Worm (Caenorhabditis elegans) whole organism, young adult: ENCODE results near the gene C14C6.3.
A peak's percentile ranks its signal among the peaks of the same experiment; 100 is the strongest.

ENCODE experiments used
- B0261.1 ChIP-seq: sonication (generic microtip); optimal IDR thresholded peaks from 2 replicates; lab custom pipeline; 2016; ENCODE audit warnings: mild to moderate bottlenecking, missing genetic modification characterization, moderate library complexity, missing compliant biosample characterization
- F23B12.7 ChIP-seq: sonication (generic microtip); optimal IDR thresholded peaks from 2 replicates; lab custom pipeline; 2017; ENCODE audit warnings: missing genetic modification characterization, mild to moderate bottlenecking, missing compliant biosample characterization, antibody characterized with exemption, moderate library complexity; ENCODE audit not compliant: insufficient read depth
- F37B4.10 ChIP-seq: fragments of 200-800 bp; sonication (Bioruptor generic); IDR thresholded peaks from 2 replicates; pipeline ENCODE4 v1.3.6; 2022; ENCODE audit warnings: missing genetic modification characterization, missing compliant biosample characterization
- F52B5.7 ChIP-seq: sonication (generic microtip); optimal IDR thresholded peaks from 2 replicates; lab custom pipeline; 2016; ENCODE audit warnings: mild to moderate bottlenecking, missing genetic modification characterization, missing compliant biosample characterization
- F55B11.4 ChIP-seq: sonication (generic microtip); optimal IDR thresholded peaks from 2 replicates; lab custom pipeline; 2016; ENCODE audit warnings: missing compliant biosample characterization, missing genetic modification characterization, borderline replicate concordance; ENCODE audit not compliant: insufficient read depth
- T07F8.4 ChIP-seq: sonication (generic microtip); optimal IDR thresholded peaks from 2 replicates; lab custom pipeline; 2016; ENCODE audit warnings: mild to moderate bottlenecking, missing genetic modification characterization, moderate library complexity, missing compliant biosample characterization
- T26A5.8 ChIP-seq: sonication (generic microtip); optimal IDR thresholded peaks from 2 replicates; lab custom pipeline; 2016; ENCODE audit warnings: missing genetic modification characterization, missing compliant biosample characterization
- Y95B8A.8 ChIP-seq: fragments of 200-800 bp; sonication (Bioruptor generic); IDR thresholded peaks from 2 replicates; pipeline ENCODE4 v1.3.6; 2022; ENCODE audit warnings: missing genetic modification reagents, missing genetic modification characterization, missing compliant biosample characterization
- aptf-2 ChIP-seq: fragments of 200-800 bp; sonication (Bioruptor generic); conservative IDR thresholded peaks from 2 replicates; pipeline ENCODE4 v1.3.6; 2022; ENCODE audit warnings: missing genetic modification reagents, missing genetic modification characterization, missing compliant biosample characterization
- aptf-3 ChIP-seq: fragments of 200-800 bp; sonication (Bioruptor generic); IDR thresholded peaks from 2 replicates; pipeline ENCODE4 v1.3.6; 2022; ENCODE audit warnings: missing genetic modification characterization, missing compliant biosample characterization
- athp-1 ChIP-seq: sonication (generic microtip); optimal IDR thresholded peaks from 2 replicates; lab custom pipeline; 2017; ENCODE audit warnings: mild to moderate bottlenecking, missing genetic modification characterization, missing compliant biosample characterization
- attf-5 ChIP-seq: fragments of 200-800 bp; sonication (Bioruptor generic); optimal IDR thresholded peaks from 2 replicates; lab custom pipeline; 2018; ENCODE audit warnings: mild to moderate bottlenecking, missing genetic modification characterization, missing compliant biosample characterization
- cebp-2 ChIP-seq: fragments of 200-800 bp; sonication (Bioruptor generic); IDR thresholded peaks from 2 replicates; pipeline ENCODE4 v1.3.6; 2022; ENCODE audit warnings: missing genetic modification characterization, missing compliant biosample characterization
- ceh-58 ChIP-seq: fragments of 200-800 bp; sonication (Bioruptor generic); IDR thresholded peaks from 2 replicates; pipeline ENCODE4 v1.3.6; 2022; ENCODE audit warnings: missing genetic modification characterization, missing compliant biosample characterization
- chd-7 ChIP-seq: sonication (generic microtip); optimal IDR thresholded peaks from 2 replicates; lab custom pipeline; 2016; ENCODE audit warnings: mild to moderate bottlenecking, missing genetic modification characterization, moderate library complexity, missing compliant biosample characterization
- dpl-1 ChIP-seq: fragments of 150-350 bp; optimal IDR thresholded peaks from 2 replicates; lab custom pipeline; 2014; ENCODE audit warnings: missing biosample characterization, missing genetic modification reagents, missing genetic modification characterization
- ekl-4 ChIP-seq: fragments of 200-800 bp; sonication (Bioruptor generic); IDR thresholded peaks from 2 replicates; pipeline ENCODE4 v1.3.6; 2022; ENCODE audit warnings: missing genetic modification reagents, missing genetic modification characterization, missing compliant biosample characterization
- hlh-12 ChIP-seq: sonication (generic microtip); optimal IDR thresholded peaks from 2 replicates; lab custom pipeline; 2016; ENCODE audit warnings: missing genetic modification characterization, missing compliant biosample characterization
- lsy-27 ChIP-seq: sonication (generic microtip); optimal IDR thresholded peaks from 2 replicates; lab custom pipeline; 2017; ENCODE audit warnings: missing genetic modification characterization, mild to moderate bottlenecking, missing compliant biosample characterization, antibody characterized with exemption, missing genotype, borderline replicate concordance; ENCODE audit not compliant: insufficient read depth
- madf-3 ChIP-seq: fragments of 200-800 bp; sonication (Bioruptor generic); IDR thresholded peaks from 2 replicates; pipeline ENCODE4 v1.3.6; 2022; ENCODE audit warnings: missing genetic modification reagents, missing genetic modification characterization, missing compliant biosample characterization
- madf-6 ChIP-seq: fragments of 200-800 bp; sonication (Bioruptor generic); IDR thresholded peaks from 2 replicates; pipeline ENCODE4 v1.3.6; 2022; ENCODE audit warnings: missing genetic modification reagents, missing genetic modification characterization, missing compliant biosample characterization
- mel-28 ChIP-seq: sonication (generic microtip); optimal IDR thresholded peaks from 2 replicates; lab custom pipeline; 2016; ENCODE audit warnings: borderline replicate concordance, mild to moderate bottlenecking, missing genetic modification characterization, missing compliant biosample characterization
- mxl-1 ChIP-seq: sonication (generic microtip); optimal IDR thresholded peaks from 2 replicates; lab custom pipeline; 2016; ENCODE audit warnings: missing genetic modification characterization, missing compliant biosample characterization
- nfya-2 ChIP-seq: fragments of 200-800 bp; sonication (Bioruptor generic); IDR thresholded peaks from 2 replicates; pipeline ENCODE4 v1.3.6; 2022; ENCODE audit warnings: missing genetic modification reagents, missing genetic modification characterization, missing compliant biosample characterization
- nhr-27 ChIP-seq: fragments of 200-800 bp; sonication (Bioruptor generic); optimal IDR thresholded peaks from 2 replicates; lab custom pipeline; 2018; ENCODE audit warnings: mild to moderate bottlenecking, missing genetic modification characterization, moderate library complexity, missing compliant biosample characterization
- nhr-80 ChIP-seq: sonication (generic microtip); optimal IDR thresholded peaks from 2 replicates; lab custom pipeline; 2016; ENCODE audit warnings: missing genetic modification characterization, missing compliant biosample characterization
- nhr-90 ChIP-seq: sonication (generic microtip); optimal IDR thresholded peaks from 2 replicates; lab custom pipeline; 2016; ENCODE audit warnings: missing genotype, mild to moderate bottlenecking, missing genetic modification characterization, missing compliant biosample characterization
- repo-1 ChIP-seq: sonication (generic microtip); optimal IDR thresholded peaks from 2 replicates; lab custom pipeline; 2017; ENCODE audit warnings: mild to moderate bottlenecking, missing genetic modification characterization, missing compliant biosample characterization
- snpc-3.4 ChIP-seq: sonication (generic microtip); optimal IDR thresholded peaks from 2 replicates; lab custom pipeline; 2017; ENCODE audit warnings: missing genetic modification characterization, mild to moderate bottlenecking, missing compliant biosample characterization, antibody characterized with exemption, moderate library complexity, missing genotype, missing genetic modification reagents
- tbx-9 ChIP-seq: sonication (generic microtip); optimal IDR thresholded peaks from 2 replicates; lab custom pipeline; 2016; ENCODE audit warnings: borderline replicate concordance, missing genetic modification characterization, inconsistent platforms, missing compliant biosample characterization
- unc-62 ChIP-seq: fragments of 150-350 bp; optimal IDR thresholded peaks from 2 replicates; lab custom pipeline; 2014; ENCODE audit warnings: missing biosample characterization, missing genetic modification reagents, missing genetic modification characterization
- xnd-1 ChIP-seq: sonication (generic microtip); optimal IDR thresholded peaks from 2 replicates; lab custom pipeline; 2016; ENCODE audit warnings: missing genotype, missing genetic modification reagents, missing genetic modification characterization, missing compliant biosample characterization
- zim-3 ChIP-seq: sonication (generic microtip); optimal IDR thresholded peaks from 2 replicates; lab custom pipeline; 2017; ENCODE audit warnings: mild to moderate bottlenecking, missing genetic modification characterization, moderate library complexity, missing compliant biosample characterization
- ztf-22 ChIP-seq: fragments of 200-800 bp; sonication (Bioruptor generic); optimal IDR thresholded peaks from 2 replicates; lab custom pipeline; 2018; ENCODE audit warnings: mild to moderate bottlenecking, missing genetic modification characterization, moderate library complexity, missing compliant biosample characterization
- ztf-25 ChIP-seq: fragments of 200-800 bp; sonication (Bioruptor generic); IDR thresholded peaks from 2 replicates; pipeline ENCODE4 v1.3.6; 2022; ENCODE audit warnings: missing genetic modification reagents, missing genetic modification characterization, missing compliant biosample characterization
- ztf-3 ChIP-seq: fragments of 200-800 bp; sonication (Bioruptor generic); optimal IDR thresholded peaks from 2 replicates; lab custom pipeline; 2018; ENCODE audit warnings: mild to moderate bottlenecking, missing genetic modification characterization, missing compliant biosample characterization

The C14C6.3 gene

ce11 chrV:519445-519844, 23.8 kb upstream of the C14C6.3 start, which contains the start of gene nhr-210:
Gene nhr-210, minus strand, starts transcription at chrV:519545.
- TF ChIP-seq F37B4.10 (GFP tag; lab: Robert Waterston, UW), result no peak
- peak; percentile 44 for TF ChIP-seq nhr-80 (tag; lab: Kevin White, UChicago)

- no peak for TF ChIP-seq snpc-3.4
- no peak for TF ChIP-seq repo-1 (tag; lab: Kevin White, UChicago)
- no peak for TF ChIP-seq madf-6 (GFP tag; lab: Robert Waterston, UW)
- TF ChIP-seq, all 124 proteins: peak for 0
Observed at ce11 chrV:521517-521916, 21.8 kb upstream of the C14C6.3 start, which contains the start of gene srw-107. Gene srw-107, minus strand, starts transcription at chrV:521617.

- TF ChIP-seq nhr-80 (tag; lab: Kevin White, UChicago), result peak; percentile 30
- no peak for TF ChIP-seq madf-3 (GFP tag; lab: Robert Waterston, UW)
Observed at ce11 chrV:524058-524457, 19.2 kb upstream of the C14C6.3 start, which contains the start of gene lipl-3. Gene lipl-3, minus strand, starts transcription at chrV:524218.

ce11 chrV:525040-525439, 18.2 kb upstream of the C14C6.3 start, which contains the start of gene R11G11.16:
Gene R11G11.16, minus strand, starts transcription at chrV:525140.
- TF ChIP-seq ztf-22 (no peak), ztf-25 (GFP tag; lab: Robert Waterston, UW) (no peak), nhr-90 (tag; lab: Kevin White, UChicago) (no peak), aptf-3 (no peak), T07F8.4 (tag; lab: Kevin White, UChicago) (no peak), cebp-2 (GFP tag; lab: Robert Waterston, UW) (no peak), dpl-1 (GFP tag; lab: Kevin White, UChicago) (no peak), chd-7 (tag; lab: Kevin White, UChicago) (no peak), B0261.1 (tag; lab: Kevin White, UChicago) (no peak), xnd-1 (no peak), T26A5.8 (tag; lab: Kevin White, UChicago) (no peak)

ce11 chrV:527602-528001, 15.7 kb upstream of the C14C6.3 start, which contains the start of gene srw-108:
Gene srw-108, plus strand, starts transcription at chrV:527902.
- TF ChIP-seq aptf-2 (GFP tag; lab: Robert Waterston, UW) (no peak), athp-1 (tag; lab: Kevin White, UChicago) (no peak), zim-3 (tag; lab: Kevin White, UChicago) (no peak), attf-5 (no peak), F55B11.4 (tag; lab: Kevin White, UChicago) (no peak), nhr-27 (tag; lab: Kevin White, UChicago) (no peak), unc-62 (GFP tag; lab: Kevin White, UChicago) (no peak), mel-28 (tag; lab: Kevin White, UChicago) (no peak), nfya-2 (GFP tag; lab: Robert Waterston, UW) (no peak), madf-6 (GFP tag; lab: Robert Waterston, UW) (no peak), ceh-58 (GFP tag; lab: Robert Waterston, UW) (no peak), lsy-27 (tag; lab: Kevin White, UChicago) (no peak), F23B12.7 (tag; lab: Kevin White, UChicago) (no peak), tbx-9 (tag; lab: Kevin White, UChicago) (no peak), ztf-3 (GFP tag; lab: Kevin White, UChicago) (no peak), mxl-1 (tag; lab: Kevin White, UChicago) (no peak), Y95B8A.8 (GFP tag; lab: Robert Waterston, UW) (no peak), ekl-4 (GFP tag; lab: Robert Waterston, UW) (no peak), hlh-12 (no peak), F52B5.7 (no peak)
- TF ChIP-seq, all 124 proteins: peak for 0
